1 worm cellular context compared by ENCODE assay signal in genomic region chrII:7884898-7885297, ce11.
A peak's percentile ranks its signal among the peaks of the same experiment; 100 is the strongest.
TF ChIP-seq lines count a peak whose summit lies in the region.

No protein-coding gene starts in this region.

TF ChIP-seq in whole organism, L1 larva, 84 proteins besides CTCF, POLR2A, EP300 and RAD21 (continued from another document):
- TF ChIP-seq efl-1 (optimal IDR thresholded peaks at IDR 0.05; lab: Kevin White, UChicago) (peak; percentile 2 to 3), efl-1 (GFP tag; optimal IDR thresholded peaks at IDR 0.05 in 1 of 2; lab: Kevin White, UChicago) (no peak)
